Worm (Caenorhabditis elegans) whole organism, L1 larva: Measurements from ENCODE around the gene C15H11.10.
A peak's percentile ranks its signal among the peaks of the same experiment; 100 is the strongest.

Experiments used
- C34B4.2 ChIP-seq: sonication (generic microtip); optimal IDR thresholded peaks from 2 replicates; lab custom pipeline; 2017; ENCODE audit warnings: mild to moderate bottlenecking, missing genetic modification characterization, missing compliant biosample characterization
- alr-1 ChIP-seq: fragments of 200-800 bp; sonication (Bioruptor generic); optimal IDR thresholded peaks from 2 replicates; lab custom pipeline; 2018; ENCODE audit warnings: borderline replicate concordance, mild to moderate bottlenecking, missing genetic modification characterization, missing compliant biosample characterization
- aly-2 ChIP-seq: fragments of 150-350 bp; optimal IDR thresholded peaks from 2 replicates; lab custom pipeline; 2014; ENCODE audit warnings: missing biosample characterization, missing genetic modification characterization
- ama-1 ChIP-seq: fragments of 150-350 bp; optimal IDR thresholded peaks from 2 replicates; lab custom pipeline; 2014
- blmp-1 ChIP-seq: fragments of 150-350 bp; optimal IDR thresholded peaks from 2 replicates; lab custom pipeline; 2014; ENCODE audit warnings: missing biosample characterization, missing genetic modification characterization
- ceh-63 ChIP-seq: fragments of 200-800 bp; sonication (Bioruptor generic); optimal IDR thresholded peaks from 2 replicates; lab custom pipeline; 2018; ENCODE audit warnings: mild to moderate bottlenecking, missing genetic modification characterization, missing compliant biosample characterization
- ces-1 ChIP-seq: fragments of 150-350 bp; optimal IDR thresholded peaks from 2 replicates; lab custom pipeline; 2014; ENCODE audit warnings: missing biosample characterization, missing genetic modification reagents, missing genetic modification characterization
- dsc-1 ChIP-seq: sonication (generic microtip); optimal IDR thresholded peaks from 2 replicates; lab custom pipeline; 2016; ENCODE audit warnings: mild to moderate bottlenecking, missing genetic modification characterization, missing compliant biosample characterization
- efl-1 ChIP-seq, 4 experiments: fragments of 150-350 bp; optimal IDR thresholded peaks in 3 of 4; peaks in 1 of 4; 1 replicate in 1 of 4; 2 replicates in 3 of 4; lab custom pipeline; 2014; ENCODE audit warnings: missing biosample characterization in 2 of 4, missing genetic modification characterization in 2 of 4, missing genetic modification reagents in 2 of 4
- egl-13 ChIP-seq: sonication (generic microtip); optimal IDR thresholded peaks from 2 replicates; lab custom pipeline; 2016; ENCODE audit warnings: missing genotype, missing genetic modification reagents, missing genetic modification characterization, missing compliant biosample characterization
- egl-27 ChIP-seq, 2 experiments: fragments of 150-350 bp in 1 of 2; sonication (generic microtip); optimal IDR thresholded peaks; 3 replicates each; lab custom pipeline; 2017 to 2018; ENCODE audit warnings: missing biosample characterization in 2 of 2, missing genetic modification characterization in 2 of 2, missing genetic modification reagents in 2 of 2
- elt-2 ChIP-seq: sonication (generic microtip); optimal IDR thresholded peaks from 2 replicates; lab custom pipeline; 2016; ENCODE audit warnings: missing genetic modification characterization, mild to moderate bottlenecking, inconsistent platforms, missing compliant biosample characterization, missing genetic modification reagents
- hlh-17 ChIP-seq: fragments of 200-800 bp; sonication (Bioruptor generic); optimal IDR thresholded peaks from 2 replicates; lab custom pipeline; 2018; ENCODE audit warnings: missing genetic modification characterization, mild to moderate bottlenecking, missing compliant biosample characterization, moderate library complexity, borderline replicate concordance
- hlh-4 ChIP-seq: sonication (generic microtip); optimal IDR thresholded peaks from 2 replicates; lab custom pipeline; 2016; ENCODE audit warnings: mild to moderate bottlenecking, missing genetic modification characterization, missing compliant biosample characterization
- isw-1 ChIP-seq: fragments of 200-800 bp; sonication (Bioruptor generic); IDR thresholded peaks from 2 replicates; pipeline ENCODE4 v1.3.6; 2022; ENCODE audit warnings: missing genetic modification characterization, missing compliant biosample characterization
- jun-1 ChIP-seq: fragments of 150-350 bp; optimal IDR thresholded peaks from 2 replicates; lab custom pipeline; 2014; ENCODE audit warnings: missing biosample characterization, missing genetic modification reagents, missing genetic modification characterization
- lin-13 ChIP-seq: fragments of 150-350 bp; optimal IDR thresholded peaks from 2 replicates; lab custom pipeline; 2014; ENCODE audit warnings: missing biosample characterization, missing genetic modification reagents, missing genetic modification characterization
- lin-15B ChIP-seq: fragments of 150-350 bp; sonication (generic microtip); optimal IDR thresholded peaks from 3 replicates; lab custom pipeline; 2014; ENCODE audit warnings: missing biosample characterization, missing genetic modification characterization
- lin-35 ChIP-seq, 2 experiments: fragments of 150-350 bp; optimal IDR thresholded peaks; 2 replicates each; lab custom pipeline; 2014; ENCODE audit warnings: missing biosample characterization in 2 of 2, missing genetic modification characterization in 2 of 2, missing genetic modification reagents in 2 of 2
- mab-9 ChIP-seq: fragments of 200-800 bp; sonication (Bioruptor generic); IDR thresholded peaks from 2 replicates; pipeline ENCODE4 v1.3.6; 2022; ENCODE audit warnings: missing genetic modification reagents, missing genetic modification characterization, missing compliant biosample characterization
- nhr-11 ChIP-seq: fragments of 150-350 bp; optimal IDR thresholded peaks from 2 replicates; lab custom pipeline; 2014; ENCODE audit warnings: missing biosample characterization, missing genetic modification characterization
- nhr-12 ChIP-seq: sonication (generic microtip); optimal IDR thresholded peaks from 2 replicates; lab custom pipeline; 2017; ENCODE audit warnings: missing biosample characterization, missing genetic modification characterization
- nhr-20 ChIP-seq: sonication (generic microtip); optimal IDR thresholded peaks from 2 replicates; lab custom pipeline; 2016; ENCODE audit warnings: mild to moderate bottlenecking, missing genetic modification characterization, missing compliant biosample characterization
- nhr-237 ChIP-seq: fragments of 150-350 bp; optimal IDR thresholded peaks from 2 replicates; lab custom pipeline; 2014; ENCODE audit warnings: missing biosample characterization, missing genetic modification characterization
- nhr-28 ChIP-seq: fragments of 150-350 bp; optimal IDR thresholded peaks from 2 replicates; lab custom pipeline; 2014; ENCODE audit warnings: missing biosample characterization, missing genetic modification characterization
- nhr-47 ChIP-seq: sonication (generic microtip); optimal IDR thresholded peaks from 2 replicates; lab custom pipeline; 2016; ENCODE audit warnings: mild to moderate bottlenecking, missing genetic modification characterization, moderate library complexity, missing compliant biosample characterization
- nhr-71 ChIP-seq: sonication (generic microtip); optimal IDR thresholded peaks from 2 replicates; lab custom pipeline; 2016; ENCODE audit warnings: mild to moderate bottlenecking, missing genetic modification characterization, moderate library complexity, missing compliant biosample characterization
- nhr-85 ChIP-seq: sonication (generic microtip); peaks from one replicate; lab custom pipeline; 2016; ENCODE audit warnings: missing genetic modification characterization, inconsistent platforms, missing compliant biosample characterization
- nhr-90 ChIP-seq: sonication (generic microtip); optimal IDR thresholded peaks from 2 replicates; lab custom pipeline; 2016; ENCODE audit warnings: mild to moderate bottlenecking, missing genetic modification characterization, missing compliant biosample characterization; ENCODE audit not compliant: poor library complexity
- pag-3 ChIP-seq: sonication (generic microtip); optimal IDR thresholded peaks from 2 replicates; lab custom pipeline; 2017; ENCODE audit warnings: missing genetic modification characterization, mild to moderate bottlenecking, missing compliant biosample characterization, antibody characterized with exemption, borderline replicate concordance; ENCODE audit not compliant: insufficient read depth
- pax-3 ChIP-seq: fragments of 200-800 bp; sonication (Bioruptor generic); optimal IDR thresholded peaks from 2 replicates; lab custom pipeline; 2018; ENCODE audit warnings: mild to moderate bottlenecking, missing genetic modification characterization, moderate library complexity, missing compliant biosample characterization
- pqm-1 ChIP-seq: sonication (generic microtip); optimal IDR thresholded peaks from 3 replicates; lab custom pipeline; 2017; ENCODE audit warnings: missing biosample characterization, missing genetic modification characterization
- rnt-1 ChIP-seq: sonication (generic microtip); optimal IDR thresholded peaks from 2 replicates; lab custom pipeline; 2016; ENCODE audit warnings: mild to moderate bottlenecking, missing genetic modification characterization, moderate library complexity, missing compliant biosample characterization
- skn-1 ChIP-seq: fragments of 150-350 bp; optimal IDR thresholded peaks from 2 replicates; lab custom pipeline; 2014; ENCODE audit warnings: missing biosample characterization, missing genetic modification characterization
- snu-23 ChIP-seq: sonication (generic microtip); optimal IDR thresholded peaks from 2 replicates; lab custom pipeline; 2016; ENCODE audit warnings: missing genetic modification characterization, missing compliant biosample characterization
- sptf-1 ChIP-seq: fragments of 150-350 bp; optimal IDR thresholded peaks from 2 replicates; lab custom pipeline; 2014; ENCODE audit warnings: missing biosample characterization, missing genetic modification characterization
- sup-37 ChIP-seq: fragments of 200-800 bp; sonication (Bioruptor generic); optimal IDR thresholded peaks from 2 replicates; lab custom pipeline; 2018; ENCODE audit warnings: mild to moderate bottlenecking, missing genetic modification characterization, missing compliant biosample characterization
- tbx-2 ChIP-seq: sonication (generic microtip); optimal IDR thresholded peaks from 2 replicates; lab custom pipeline; 2016; ENCODE audit warnings: missing genetic modification characterization, missing compliant biosample characterization
- unc-30 ChIP-seq: sonication (generic microtip); optimal IDR thresholded peaks from 2 replicates; lab custom pipeline; 2017; ENCODE audit warnings: missing biosample characterization, missing genetic modification characterization
- unc-62 ChIP-seq: fragments of 150-350 bp; optimal IDR thresholded peaks from 2 replicates; lab custom pipeline; 2014; ENCODE audit warnings: missing biosample characterization, missing genetic modification reagents, missing genetic modification characterization
- zag-1 ChIP-seq: fragments of 150-350 bp; optimal IDR thresholded peaks from 2 replicates; lab custom pipeline; 2014; ENCODE audit warnings: missing biosample characterization, missing genetic modification characterization
- zip-4 ChIP-seq: fragments of 200-800 bp; sonication (Bioruptor generic); optimal IDR thresholded peaks from 2 replicates; lab custom pipeline; 2018; ENCODE audit warnings: mild to moderate bottlenecking, missing genetic modification characterization, moderate library complexity, missing compliant biosample characterization
- ztf-4 ChIP-seq: fragments of 150-350 bp; optimal IDR thresholded peaks from 2 replicates; lab custom pipeline; 2014; ENCODE audit warnings: missing biosample characterization, missing genetic modification characterization

Gene C15H11.10

DNA sequence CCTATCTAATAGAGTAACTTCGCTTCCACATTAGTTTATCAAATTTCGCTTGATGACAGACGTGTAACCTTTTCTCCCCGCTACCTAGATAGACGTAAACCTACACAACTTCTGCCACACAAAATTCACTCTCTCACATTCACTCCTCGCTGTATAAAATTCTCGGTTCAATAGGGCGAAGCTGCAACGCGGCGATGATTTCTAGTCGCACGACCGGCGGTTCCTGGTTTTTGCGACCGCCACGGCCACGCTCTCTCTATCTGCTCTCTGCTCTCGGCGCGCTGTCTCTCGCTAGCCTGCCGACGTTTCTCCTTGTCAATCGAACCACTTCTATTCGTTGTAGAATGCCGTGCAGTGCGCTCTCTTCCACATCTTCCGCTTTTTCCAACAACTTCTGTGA, 41.0 kb upstream of the C15H11.10 start (continued):
- no peak for TF ChIP-seq ama-1 (lab: Kevin White, UChicago)
- TF ChIP-seq nhr-11 (tag; lab: Kevin White, UChicago), result no peak
- peak; percentile 83 for TF ChIP-seq lin-15B
- TF ChIP-seq C34B4.2 (tag; lab: Kevin White, UChicago), result no peak
- TF ChIP-seq unc-62, result no peak
- TF ChIP-seq lin-13, result peak; percentile 63
- TF ChIP-seq sup-37 (GFP tag; lab: Kevin White, UChicago), result no peak
- peak; percentile 82 to 87 for TF ChIP-seq efl-1 (optimal IDR thresholded peaks at IDR 0.05; lab: Kevin White, UChicago)
- peak; percentile 77 to 97 for TF ChIP-seq efl-1 (GFP tag; optimal IDR thresholded peaks at IDR 0.05 in 1 of 2; lab: Kevin White, UChicago)
- peak; percentile 35 for TF ChIP-seq dsc-1
- TF ChIP-seq zag-1 (tag; lab: Kevin White, UChicago), result no peak
- TF ChIP-seq ces-1 (GFP tag; lab: Kevin White, UChicago), result no peak
- peak; percentile 83 to 85 for TF ChIP-seq lin-35 (GFP tag; optimal IDR thresholded peaks at IDR 0.05; lab: Kevin White, UChicago)
- peak; percentile 13 to 19 for TF ChIP-seq egl-27 (tag; optimal IDR thresholded peaks at IDR 0.05; lab: Kevin White, UChicago)
- no peak for TF ChIP-seq hlh-4 (tag; lab: Kevin White, UChicago)
- TF ChIP-seq nhr-12 (tag; lab: Kevin White, UChicago), result no peak
- TF ChIP-seq sptf-1 (tag; lab: Kevin White, UChicago), result no peak
- TF ChIP-seq pax-3 (tag; lab: Kevin White, UChicago), result peak; percentile 85
- TF ChIP-seq hlh-17 (GFP tag; lab: Kevin White, UChicago), result no peak
- peak; percentile 85 for TF ChIP-seq nhr-20 (tag; lab: Kevin White, UChicago)
- TF ChIP-seq pag-3, result no peak
- no peak for TF ChIP-seq mab-9 (GFP tag; lab: Robert Waterston, UW)
- no peak for TF ChIP-seq alr-1 (tag; lab: Kevin White, UChicago)
- no peak for TF ChIP-seq ceh-63 (GFP tag; lab: Kevin White, UChicago)
- peak; percentile 64 for TF ChIP-seq blmp-1 (tag; lab: Kevin White, UChicago)
- peak; percentile 51 for TF ChIP-seq jun-1 (tag; lab: Kevin White, UChicago)
- TF ChIP-seq skn-1 (tag; lab: Kevin White, UChicago), result peak; percentile 73
- peak; percentile 77 for TF ChIP-seq nhr-47
- peak; percentile 58 for TF ChIP-seq nhr-237 (tag; lab: Kevin White, UChicago)
- peak; percentile 67 for TF ChIP-seq egl-13 (tag; lab: Kevin White, UChicago)
- TF ChIP-seq zip-4 (GFP tag; lab: Kevin White, UChicago), result no peak

- TF ChIP-seq efl-1 (optimal IDR thresholded peaks at IDR 0.05; lab: Kevin White, UChicago), result no peak
- peak in 1 of 2 experiments; percentile 65 for TF ChIP-seq efl-1 (GFP tag; optimal IDR thresholded peaks at IDR 0.05 in 1 of 2; lab: Kevin White, UChicago)
- no peak for TF ChIP-seq pqm-1 (tag; lab: Kevin White, UChicago)
- TF ChIP-seq nhr-85, result peak; percentile 42
Observed at ce11 chrV:14351629-14352028, 40.3 kb upstream of the C15H11.10 start, which contains the start of gene vha-13. TSS of gene vha-13 (plus strand) at chrV:14351709.

DNA sequence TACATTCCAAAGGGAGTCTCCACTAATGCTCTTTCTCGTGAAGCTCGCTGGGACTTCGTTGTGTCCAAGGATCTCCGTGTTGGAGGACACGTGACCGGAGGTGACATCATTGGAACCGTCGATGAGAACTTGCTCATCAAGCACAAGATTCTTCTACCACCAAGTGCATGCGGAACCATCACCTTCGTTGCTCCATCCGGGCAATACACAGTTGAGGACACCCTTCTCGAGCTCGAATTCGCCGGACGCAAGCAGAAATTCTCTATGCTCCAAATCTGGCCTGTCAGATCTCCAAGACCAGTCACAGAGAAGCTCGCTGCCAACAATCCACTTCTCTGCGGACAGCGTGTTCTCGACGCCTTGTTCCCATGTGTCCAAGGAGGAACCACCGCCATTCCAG, 39.9 kb upstream of the C15H11.10 start:
- no peak for TF ChIP-seq pax-3 (tag; lab: Kevin White, UChicago)

- TF ChIP-seq hlh-4 (tag; lab: Kevin White, UChicago) (no peak), egl-27 (tag; optimal IDR thresholded peaks at IDR 0.05; lab: Kevin White, UChicago) (no peak), tbx-2 (tag; lab: Kevin White, UChicago) (no peak), ama-1 (lab: Kevin White, UChicago) (peak; percentile 7), elt-2 (tag; lab: Kevin White, UChicago) (peak; percentile 15), nhr-20 (tag; lab: Kevin White, UChicago) (peak; percentile 15), nhr-28 (tag; lab: Kevin White, UChicago) (no peak), nhr-71 (tag; lab: Kevin White, UChicago) (peak; percentile 60), snu-23 (peak; percentile 10), nhr-12 (tag; lab: Kevin White, UChicago) (no peak), rnt-1 (tag; lab: Kevin White, UChicago) (peak; percentile 11), aly-2 (tag; lab: Kevin White, UChicago) (peak; percentile 98), ztf-4 (tag; lab: Kevin White, UChicago) (peak; percentile 29), isw-1 (GFP tag; lab: Robert Waterston, UW) (no peak), unc-30 (tag; lab: Kevin White, UChicago) (no peak), nhr-90 (tag; lab: Kevin White, UChicago) (peak; percentile 67), efl-1 (optimal IDR thresholded peaks at IDR 0.05; lab: Kevin White, UChicago) (peak; percentile 9 to 32), efl-1 (GFP tag; optimal IDR thresholded peaks at IDR 0.05 in 1 of 2; lab: Kevin White, UChicago) (peak in 1 of 2 experiments; percentile 95), lin-35 (GFP tag; optimal IDR thresholded peaks at IDR 0.05; lab: Kevin White, UChicago) (peak in 1 of 2 experiments; percentile 34), nhr-47 (peak; percentile 20)
- TF ChIP-seq, all 84 proteins: peak for 12
Observed at ce11 chrV:14354258-14354877, 37.6 kb upstream of the C15H11.10 start, which contains the start of gene Y49A3A.3. TSS of gene Y49A3A.3 (plus strand) at chrV:14354410.
